Fruit fly (Drosophila melanogaster): ENCODE data around the gene Spn28F.

Gene Spn28F

dm6 chr2L:8212666-8213270, 28.8 kb downstream of the Spn28F start, which contains the start of the genes CG8372 and CG8360 (continued):
- TF ChIP-seq CG15073 (GFP tag; optimal IDR thresholded peaks at IDR 0.05) (peak; percentile 92), Lim3 (GFP tag; IDR thresholded peaks at IDR 0.05) (peak; percentile 97), Awh (GFP tag; IDR thresholded peaks at IDR 0.05) (peak; percentile 99), Ptx1 (GFP tag; IDR thresholded peaks at IDR 0.05) (peak; percentile 100), CG18011 (GFP tag; optimal IDR thresholded peaks at IDR 0.05) (peak; percentile 93), Opbp (GFP tag; IDR thresholded peaks at IDR 0.05; ENCODE audit: partially characterized antibody) (no peak; the same call in 2 of the 3 replicates), CG13624 (GFP tag; optimal IDR thresholded peaks at IDR 0.05) (peak; percentile 99), CG16815 (GFP tag; optimal IDR thresholded peaks at IDR 0.05) (peak; percentile 98), CG31365 (tag; optimal IDR thresholded peaks at IDR 0.05) (peak; percentile 92), MBD-R2 (GFP tag; IDR thresholded peaks at IDR 0.05) (peak; percentile 100), CG1792 (GFP tag; optimal IDR thresholded peaks at IDR 0.05) (peak; percentile 98), CG6654 (GFP tag; optimal IDR thresholded peaks at IDR 0.05) (peak; percentile 93), Hsf (GFP tag; optimal IDR thresholded peaks at IDR 0.05) (peak; percentile 99), so (GFP tag; IDR thresholded peaks at IDR 0.05) (peak; percentile 99), CG6765 (GFP tag; optimal IDR thresholded peaks at IDR 0.05) (peak; percentile 97), CG11247 (GFP tag; IDR thresholded peaks at IDR 0.05) (peak; percentile 99), Side (GFP tag; optimal IDR thresholded peaks at IDR 0.05) (peak; percentile 99), D19B (GFP tag; optimal IDR thresholded peaks at IDR 0.05) (peak; percentile 95), jumu (GFP tag; optimal IDR thresholded peaks at IDR 0.05) (peak; percentile 99), sim (GFP tag; IDR thresholded peaks at IDR 0.05) (peak; percentile 98), Taf1 (GFP tag; IDR thresholded peaks at IDR 0.05) (peak; percentile 98), CG13123 (GFP tag; optimal IDR thresholded peaks at IDR 0.05) (peak; percentile 98), ato (GFP tag; IDR thresholded peaks at IDR 0.05; ENCODE audit: partially characterized antibody) (peak; percentile 44; the same call in 1 of the 2 replicates), CG11696 (GFP tag; IDR thresholded peaks at IDR 0.05) (peak; percentile 96), chn (GFP tag; optimal IDR thresholded peaks at IDR 0.05) (peak; percentile 99), CG7928 (GFP tag; optimal IDR thresholded peaks at IDR 0.05) (peak; percentile 83), al (GFP tag; IDR thresholded peaks at IDR 0.05) (peak; percentile 98), CG12659 (GFP tag; optimal IDR thresholded peaks at IDR 0.05) (peak; percentile 99), Rfx (GFP tag; IDR thresholded peaks at IDR 0.05) (peak; percentile 100), Lhr (GFP tag; optimal IDR thresholded peaks at IDR 0.05) (peak; percentile 92), CG9727 (GFP tag; optimal IDR thresholded peaks at IDR 0.05) (peak; percentile 98), tup (GFP tag; optimal IDR thresholded peaks at IDR 0.05) (peak; percentile 99), pros (GFP tag; optimal IDR thresholded peaks at IDR 0.05) (peak; percentile 65), CG14050 (GFP tag; IDR thresholded peaks at IDR 0.05) (peak; percentile 99), C15 (GFP tag; IDR thresholded peaks at IDR 0.05) (peak; percentile 97), psq (GFP tag; optimal IDR thresholded peaks at IDR 0.05) (peak; percentile 95), slp2 (GFP tag; optimal IDR thresholded peaks at IDR 0.05) (peak; percentile 99), trem (tag; optimal IDR thresholded peaks at IDR 0.05) (peak; percentile 96), bbx (GFP tag; IDR thresholded peaks at IDR 0.05; ENCODE audit: partially characterized antibody) (no peak), Fer3 (tag; optimal IDR thresholded peaks at IDR 0.05) (peak; percentile 98), CG7839 (tag; optimal IDR thresholded peaks at IDR 0.05) (peak; percentile 99), row (GFP tag; IDR thresholded peaks at IDR 0.05) (peak; percentile 100), ems (GFP tag; optimal IDR thresholded peaks at IDR 0.05) (peak; percentile 99), CG18764 (GFP tag; optimal IDR thresholded peaks at IDR 0.05) (peak; percentile 98), tx (GFP tag; optimal IDR thresholded peaks at IDR 0.05) (peak; percentile 99), CG10543 (GFP tag; optimal IDR thresholded peaks at IDR 0.05) (peak; percentile 98), kni (GFP tag; optimal IDR thresholded peaks at IDR 0.05) (peak; percentile 90), pb (GFP tag; optimal IDR thresholded peaks at IDR 0.05) (peak; percentile 99), CG2129 (GFP tag; IDR thresholded peaks at IDR 0.05; ENCODE audit: partially characterized antibody) (no peak), CG32767 (GFP tag; IDR thresholded peaks at IDR 0.05) (peak; percentile 98)
